Worm (Caenorhabditis elegans) whole organism, L3 larva: Measurements from ENCODE around the gene arrd-12.
A peak's percentile ranks its signal among the peaks of the same experiment; 100 is the strongest.

Experiments used
- R02D3.7 ChIP-seq: fragments of 150-350 bp; optimal IDR thresholded peaks from 2 replicates; lab custom pipeline; 2014; ENCODE audit warnings: missing biosample characterization, missing genetic modification characterization
- aly-2 ChIP-seq: fragments of 150-350 bp; optimal IDR thresholded peaks from 2 replicates; lab custom pipeline; 2014; ENCODE audit warnings: missing biosample characterization, missing genetic modification characterization
- ama-1 ChIP-seq: fragments of 150-350 bp; optimal IDR thresholded peaks from 2 replicates; lab custom pipeline; 2018
- ceh-16 ChIP-seq: sonication (generic microtip); optimal IDR thresholded peaks from 2 replicates; lab custom pipeline; 2017; ENCODE audit warnings: missing biosample characterization, missing genetic modification characterization
- ceh-9 ChIP-seq: sonication (generic microtip); optimal IDR thresholded peaks from 2 replicates; lab custom pipeline; 2018; ENCODE audit warnings: missing biosample characterization, missing genetic modification characterization
- daf-12 ChIP-seq: fragments of 150-350 bp; optimal IDR thresholded peaks from 2 replicates; lab custom pipeline; 2014; ENCODE audit warnings: missing biosample characterization, missing genetic modification reagents, missing genetic modification characterization
- egl-5 ChIP-seq: fragments of 150-350 bp; optimal IDR thresholded peaks from 2 replicates; lab custom pipeline; 2017; ENCODE audit warnings: missing biosample characterization, missing genetic modification reagents, missing genetic modification characterization, inconsistent platforms
- elt-2 ChIP-seq: sonication (generic microtip); optimal IDR thresholded peaks from 2 replicates; lab custom pipeline; 2016; ENCODE audit warnings: missing genetic modification reagents, mild to moderate bottlenecking, missing genetic modification characterization, missing compliant biosample characterization
- eor-1 ChIP-seq, 2 experiments: fragments of 150-350 bp; optimal IDR thresholded peaks; 2 replicates each; lab custom pipeline; 2014 to 2018; ENCODE audit warnings: missing biosample characterization in 2 of 2, missing genetic modification characterization in 2 of 2
- fkh-10 ChIP-seq: sonication (generic microtip); optimal IDR thresholded peaks from 2 replicates; lab custom pipeline; 2017; ENCODE audit warnings: missing biosample characterization, missing genetic modification reagents, missing genetic modification characterization
- fkh-2 ChIP-seq: fragments of 150-350 bp; optimal IDR thresholded peaks from 2 replicates; lab custom pipeline; 2014; ENCODE audit warnings: missing biosample characterization, missing genetic modification reagents, missing genetic modification characterization
- fos-1 ChIP-seq: fragments of 150-350 bp; optimal IDR thresholded peaks from 2 replicates; lab custom pipeline; 2014; ENCODE audit warnings: missing biosample characterization, missing genetic modification characterization
- hmg-11 ChIP-seq: sonication (generic microtip); optimal IDR thresholded peaks from 2 replicates; lab custom pipeline; 2016; ENCODE audit warnings: missing genetic modification characterization, missing compliant biosample characterization
- lin-15B ChIP-seq: fragments of 150-350 bp; optimal IDR thresholded peaks from 2 replicates; lab custom pipeline; 2014; ENCODE audit warnings: missing biosample characterization, missing genetic modification characterization
- lin-39 ChIP-seq: fragments of 150-350 bp; optimal IDR thresholded peaks from 2 replicates; lab custom pipeline; 2018; ENCODE audit warnings: missing biosample characterization, missing genetic modification reagents, missing genetic modification characterization
- lsy-12 ChIP-seq: sonication (generic microtip); optimal IDR thresholded peaks from 2 replicates; lab custom pipeline; 2016; ENCODE audit warnings: mild to moderate bottlenecking, missing genetic modification characterization, missing compliant biosample characterization
- mdl-1 ChIP-seq: fragments of 150-350 bp; optimal IDR thresholded peaks from 2 replicates; lab custom pipeline; 2014; ENCODE audit warnings: missing biosample characterization, missing genetic modification characterization
- mml-1 ChIP-seq: fragments of 150-350 bp; sonication (generic microtip); optimal IDR thresholded peaks from 3 replicates; lab custom pipeline; 2014; ENCODE audit warnings: missing biosample characterization, missing genetic modification characterization
- nfya-1 ChIP-seq: sonication (generic microtip); optimal IDR thresholded peaks from 2 replicates; lab custom pipeline; 2017; ENCODE audit warnings: missing genetic modification characterization, mild to moderate bottlenecking, missing compliant biosample characterization, antibody characterized with exemption, moderate library complexity; ENCODE audit not compliant: insufficient read depth
- nhr-11 ChIP-seq: fragments of 150-350 bp; optimal IDR thresholded peaks from 2 replicates; lab custom pipeline; 2014; ENCODE audit warnings: missing biosample characterization, missing genetic modification characterization
- nhr-23 ChIP-seq: fragments of 150-350 bp; optimal IDR thresholded peaks from 2 replicates; lab custom pipeline; 2014; ENCODE audit warnings: missing biosample characterization, missing genetic modification reagents, missing genetic modification characterization
- nhr-25 ChIP-seq: sonication (generic microtip); optimal IDR thresholded peaks from 2 replicates; lab custom pipeline; 2017; ENCODE audit warnings: missing biosample characterization, missing genetic modification characterization
- nhr-28 ChIP-seq: fragments of 150-350 bp; optimal IDR thresholded peaks from 2 replicates; lab custom pipeline; 2014; ENCODE audit warnings: missing biosample characterization, missing genetic modification characterization
- nhr-43 ChIP-seq: sonication (generic microtip); optimal IDR thresholded peaks from 2 replicates; lab custom pipeline; 2016; ENCODE audit warnings: mild to moderate bottlenecking, missing genetic modification characterization, missing compliant biosample characterization; ENCODE audit not compliant: poor library complexity, severe bottlenecking
- nhr-76 ChIP-seq: fragments of 150-350 bp; sonication (generic microtip); optimal IDR thresholded peaks from 5 replicates; lab custom pipeline; 2014; ENCODE audit warnings: missing biosample characterization, missing genetic modification characterization
- pha-4 ChIP-seq: fragments of 150-350 bp; optimal IDR thresholded peaks from 2 replicates; lab custom pipeline; 2014; ENCODE audit warnings: missing biosample characterization, missing genetic modification reagents, missing genetic modification characterization
- pqm-1 ChIP-seq: fragments of 150-350 bp; optimal IDR thresholded peaks from 2 replicates; lab custom pipeline; 2017; ENCODE audit warnings: missing biosample characterization, missing genetic modification characterization, inconsistent platforms
- sea-2 ChIP-seq: fragments of 150-350 bp; sonication (generic microtip); optimal IDR thresholded peaks from 4 replicates; lab custom pipeline; 2014; ENCODE audit warnings: missing biosample characterization, missing genetic modification reagents, missing genetic modification characterization
- skn-1 ChIP-seq: fragments of 150-350 bp; optimal IDR thresholded peaks from 2 replicates; lab custom pipeline; 2014; ENCODE audit warnings: missing biosample characterization, missing genetic modification characterization
- tbx-2 ChIP-seq: sonication (generic microtip); optimal IDR thresholded peaks from 2 replicates; lab custom pipeline; 2016; ENCODE audit warnings: mild to moderate bottlenecking, missing genetic modification characterization, missing compliant biosample characterization
- ztf-11 ChIP-seq: fragments of 150-350 bp; optimal IDR thresholded peaks from 2 replicates; lab custom pipeline; 2014; ENCODE audit warnings: missing biosample characterization, missing genetic modification characterization

Gene arrd-12

DNA sequence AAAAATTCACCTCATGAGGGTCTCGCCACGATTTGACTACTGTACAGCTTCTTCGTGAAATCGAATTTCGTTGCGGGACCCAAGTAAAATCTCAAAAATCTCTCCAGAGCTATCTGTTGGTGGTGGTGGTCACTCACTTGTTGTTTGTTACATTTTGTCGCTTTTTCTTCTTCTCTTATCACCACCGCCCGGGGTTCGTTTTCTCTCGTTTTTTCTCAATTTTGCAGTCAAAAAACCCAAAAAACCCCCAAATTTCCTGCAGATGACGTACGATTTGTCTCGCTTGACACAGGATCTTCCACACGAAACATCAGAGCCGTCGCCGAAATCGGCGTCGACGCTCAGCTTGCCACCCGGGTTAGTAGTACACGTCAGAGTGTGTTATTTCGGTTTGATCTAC lies 30.0 kb upstream of the arrd-12 start, which contains the start of gene R06B9.5:
TSS of gene R06B9.5 (plus strand) at position 232 of the 400 bp plus-strand sequence.
- TF ChIP-seq ama-1 (lab: Kevin White, UChicago) (peak; percentile 10), ceh-16 (tag; lab: Kevin White, UChicago) (no peak)
- TF ChIP-seq, all 47 proteins: peak for 1

- TF ChIP-seq nhr-23 (tag; lab: Kevin White, UChicago) (no peak), pqm-1 (tag; lab: Kevin White, UChicago) (peak; percentile 27), elt-2 (tag; lab: Kevin White, UChicago) (peak; percentile 31), pha-4 (tag; lab: Kevin White, UChicago) (peak; percentile 31), mml-1 (tag; lab: Kevin White, UChicago) (peak; percentile 80), lin-39 (tag; lab: Kevin White, UChicago) (peak; percentile 24), ceh-9 (no peak)
These were observed 29.1 kb upstream of the arrd-12 start for ce11 chrII:13736906-13737305.

ce11 chrII:13737751-13738525 lies 28.1 kb upstream of the arrd-12 start:
- TF ChIP-seq ztf-11 (tag; lab: Kevin White, UChicago) (no peak), pha-4 (tag; lab: Kevin White, UChicago) (peak; percentile 39), nhr-25 (tag; lab: Kevin White, UChicago) (no peak), lsy-12 (tag; lab: Kevin White, UChicago) (no peak), fkh-2 (tag; lab: Kevin White, UChicago) (no peak), daf-12 (no peak), skn-1 (tag; lab: Kevin White, UChicago) (no peak), pqm-1 (tag; lab: Kevin White, UChicago) (peak; percentile 80), elt-2 (tag; lab: Kevin White, UChicago) (peak; percentile 79), hmg-11 (tag; lab: Kevin White, UChicago) (no peak), nhr-23 (tag; lab: Kevin White, UChicago) (peak; percentile 2)

ce11 chrII:13739423-13739822 lies 26.6 kb upstream of the arrd-12 start:
- TF ChIP-seq nhr-28 (tag; lab: Kevin White, UChicago), result no peak
- TF ChIP-seq pha-4 (tag; lab: Kevin White, UChicago), result peak; percentile 63
- peak; percentile 22 for TF ChIP-seq nfya-1
- TF ChIP-seq tbx-2 (tag; lab: Kevin White, UChicago), result no peak
- TF ChIP-seq elt-2 (tag; lab: Kevin White, UChicago), result no peak
- TF ChIP-seq skn-1 (tag; lab: Kevin White, UChicago), result no peak
- TF ChIP-seq nhr-11 (tag; lab: Kevin White, UChicago), result no peak
- no peak for TF ChIP-seq hmg-11 (tag; lab: Kevin White, UChicago)
- no peak for TF ChIP-seq R02D3.7
- TF ChIP-seq lin-15B, result no peak
- no peak for TF ChIP-seq fkh-2 (tag; lab: Kevin White, UChicago)
- no peak for TF ChIP-seq aly-2
- peak; percentile 15 for TF ChIP-seq lin-39 (tag; lab: Kevin White, UChicago)
- TF ChIP-seq daf-12, result no peak
- TF ChIP-seq fkh-10, result no peak
- no peak for TF ChIP-seq sea-2
- TF ChIP-seq eor-1 (tag; optimal IDR thresholded peaks at IDR 0.05; lab: Kevin White, UChicago), result no peak
- TF ChIP-seq egl-5 (tag; lab: Kevin White, UChicago), result no peak
- no peak for TF ChIP-seq nhr-76 (tag; lab: Kevin White, UChicago)
- TF ChIP-seq nhr-43 (tag; lab: Kevin White, UChicago), result no peak
- no peak for TF ChIP-seq mdl-1 (tag; lab: Kevin White, UChicago)
- no peak for TF ChIP-seq fos-1
- no peak for TF ChIP-seq lsy-12 (tag; lab: Kevin White, UChicago)

DNA sequence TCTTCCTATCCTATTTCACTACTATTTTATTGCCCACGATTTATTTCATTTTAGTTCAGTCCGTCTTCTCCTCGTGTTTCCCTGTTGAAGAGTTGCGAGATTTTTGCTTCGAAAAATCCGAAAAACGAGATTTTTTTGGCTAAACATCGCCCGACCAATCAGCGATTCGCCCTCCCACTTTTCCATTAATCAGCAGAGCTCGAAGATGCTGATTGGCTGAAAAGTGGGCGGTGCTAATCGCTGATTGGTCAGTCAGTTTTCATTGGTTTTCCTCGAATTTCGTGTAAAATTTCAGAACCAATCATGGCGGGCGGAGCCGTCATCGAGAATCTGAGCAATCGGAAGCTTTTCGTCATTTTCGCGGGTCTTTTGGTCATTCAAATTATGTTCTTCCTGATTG lies 24.6 kb upstream of the arrd-12 start, which contains the start of gene mig-14:
TSS of gene mig-14 (plus strand) at position 290 of the 400 bp plus-strand sequence.
- TF ChIP-seq nfya-1 (peak; percentile 96), sea-2 (no peak)
